Worm (Caenorhabditis elegans) whole organism, L3 larva: ENCODE measurements around the gene sra-4.
A peak's percentile ranks its signal among the peaks of the same experiment; 100 is the strongest.

Source experiments
- R02D3.7 ChIP-seq: fragments of 150-350 bp; optimal IDR thresholded peaks from 2 replicates; lab custom pipeline; 2014; ENCODE audit warnings: missing biosample characterization, missing genetic modification characterization
- ZK546.5 ChIP-seq: sonication (generic microtip); optimal IDR thresholded peaks from 2 replicates; lab custom pipeline; 2017; ENCODE audit warnings: missing biosample characterization, missing genetic modification characterization
- aly-2 ChIP-seq: fragments of 150-350 bp; optimal IDR thresholded peaks from 2 replicates; lab custom pipeline; 2014; ENCODE audit warnings: missing biosample characterization, missing genetic modification characterization
- ceh-16 ChIP-seq: sonication (generic microtip); optimal IDR thresholded peaks from 2 replicates; lab custom pipeline; 2017; ENCODE audit warnings: missing biosample characterization, missing genetic modification characterization
- ceh-9 ChIP-seq: sonication (generic microtip); optimal IDR thresholded peaks from 2 replicates; lab custom pipeline; 2018; ENCODE audit warnings: missing biosample characterization, missing genetic modification characterization
- egl-27 ChIP-seq: sonication (generic microtip); optimal IDR thresholded peaks from 4 replicates; lab custom pipeline; 2017; ENCODE audit warnings: missing biosample characterization, missing genetic modification reagents, missing genetic modification characterization
- egl-5 ChIP-seq: fragments of 150-350 bp; optimal IDR thresholded peaks from 2 replicates; lab custom pipeline; 2017; ENCODE audit warnings: missing biosample characterization, missing genetic modification reagents, missing genetic modification characterization, inconsistent platforms
- elt-1 ChIP-seq: fragments of 150-350 bp; optimal IDR thresholded peaks from 2 replicates; lab custom pipeline; 2014; ENCODE audit warnings: missing biosample characterization, missing genetic modification characterization
- elt-3 ChIP-seq, 3 experiments: fragments of 150-350 bp in 1 of 3; sonication (generic microtip) in 2 of 3; optimal IDR thresholded peaks; 2 replicates in 2 of 3; 4 replicates in 1 of 3; lab custom pipeline; 2014 to 2017; ENCODE audit warnings: missing biosample characterization in 3 of 3, missing genetic modification characterization in 3 of 3
- eor-1 ChIP-seq, 2 experiments: fragments of 150-350 bp; optimal IDR thresholded peaks; 2 replicates each; lab custom pipeline; 2014 to 2018; ENCODE audit warnings: missing biosample characterization in 2 of 2, missing genetic modification characterization in 2 of 2
- fkh-10 ChIP-seq: sonication (generic microtip); optimal IDR thresholded peaks from 2 replicates; lab custom pipeline; 2017; ENCODE audit warnings: missing biosample characterization, missing genetic modification reagents, missing genetic modification characterization
- fkh-2 ChIP-seq: fragments of 150-350 bp; optimal IDR thresholded peaks from 2 replicates; lab custom pipeline; 2014; ENCODE audit warnings: missing biosample characterization, missing genetic modification reagents, missing genetic modification characterization
- fos-1 ChIP-seq: fragments of 150-350 bp; optimal IDR thresholded peaks from 2 replicates; lab custom pipeline; 2014; ENCODE audit warnings: missing biosample characterization, missing genetic modification characterization
- hmg-11 ChIP-seq: sonication (generic microtip); optimal IDR thresholded peaks from 2 replicates; lab custom pipeline; 2016; ENCODE audit warnings: missing genetic modification characterization, missing compliant biosample characterization
- jun-1 ChIP-seq: fragments of 150-350 bp; optimal IDR thresholded peaks from 2 replicates; lab custom pipeline; 2014; ENCODE audit warnings: missing biosample characterization, missing genetic modification reagents, missing genetic modification characterization
- lin-15B ChIP-seq: fragments of 150-350 bp; optimal IDR thresholded peaks from 2 replicates; lab custom pipeline; 2014; ENCODE audit warnings: missing biosample characterization, missing genetic modification characterization
- lin-39 ChIP-seq: fragments of 150-350 bp; optimal IDR thresholded peaks from 2 replicates; lab custom pipeline; 2018; ENCODE audit warnings: missing biosample characterization, missing genetic modification reagents, missing genetic modification characterization
- mdl-1 ChIP-seq: fragments of 150-350 bp; optimal IDR thresholded peaks from 2 replicates; lab custom pipeline; 2014; ENCODE audit warnings: missing biosample characterization, missing genetic modification characterization
- nfya-1 ChIP-seq: sonication (generic microtip); optimal IDR thresholded peaks from 2 replicates; lab custom pipeline; 2017; ENCODE audit warnings: missing genetic modification characterization, mild to moderate bottlenecking, missing compliant biosample characterization, antibody characterized with exemption, moderate library complexity; ENCODE audit not compliant: insufficient read depth
- nhr-11 ChIP-seq: fragments of 150-350 bp; optimal IDR thresholded peaks from 2 replicates; lab custom pipeline; 2014; ENCODE audit warnings: missing biosample characterization, missing genetic modification characterization
- nhr-12 ChIP-seq: fragments of 150-350 bp; optimal IDR thresholded peaks from 2 replicates; lab custom pipeline; 2014; ENCODE audit warnings: missing biosample characterization, missing genetic modification characterization
- nhr-23 ChIP-seq: fragments of 150-350 bp; optimal IDR thresholded peaks from 2 replicates; lab custom pipeline; 2014; ENCODE audit warnings: missing biosample characterization, missing genetic modification reagents, missing genetic modification characterization
- nhr-237 ChIP-seq: fragments of 150-350 bp; optimal IDR thresholded peaks from 2 replicates; lab custom pipeline; 2014; ENCODE audit warnings: missing biosample characterization, missing genetic modification characterization
- nhr-25 ChIP-seq: sonication (generic microtip); optimal IDR thresholded peaks from 2 replicates; lab custom pipeline; 2017; ENCODE audit warnings: missing biosample characterization, missing genetic modification characterization
- nhr-43 ChIP-seq: sonication (generic microtip); optimal IDR thresholded peaks from 2 replicates; lab custom pipeline; 2016; ENCODE audit warnings: mild to moderate bottlenecking, missing genetic modification characterization, missing compliant biosample characterization; ENCODE audit not compliant: poor library complexity, severe bottlenecking
- nhr-67 ChIP-seq: fragments of 150-350 bp; optimal IDR thresholded peaks from 2 replicates; lab custom pipeline; 2014; ENCODE audit warnings: missing biosample characterization, missing genetic modification characterization
- nhr-76 ChIP-seq: fragments of 150-350 bp; sonication (generic microtip); optimal IDR thresholded peaks from 5 replicates; lab custom pipeline; 2014; ENCODE audit warnings: missing biosample characterization, missing genetic modification characterization
- pha-4 ChIP-seq: fragments of 150-350 bp; optimal IDR thresholded peaks from 2 replicates; lab custom pipeline; 2014; ENCODE audit warnings: missing biosample characterization, missing genetic modification reagents, missing genetic modification characterization
- sea-2 ChIP-seq: fragments of 150-350 bp; sonication (generic microtip); optimal IDR thresholded peaks from 4 replicates; lab custom pipeline; 2014; ENCODE audit warnings: missing biosample characterization, missing genetic modification reagents, missing genetic modification characterization
- skn-1 ChIP-seq: fragments of 150-350 bp; optimal IDR thresholded peaks from 2 replicates; lab custom pipeline; 2014; ENCODE audit warnings: missing biosample characterization, missing genetic modification characterization
- tbx-2 ChIP-seq: sonication (generic microtip); optimal IDR thresholded peaks from 2 replicates; lab custom pipeline; 2016; ENCODE audit warnings: mild to moderate bottlenecking, missing genetic modification characterization, missing compliant biosample characterization
- unc-62 ChIP-seq: fragments of 150-350 bp; sonication (generic microtip); optimal IDR thresholded peaks from 4 replicates; lab custom pipeline; 2014; ENCODE audit warnings: missing biosample characterization, missing genetic modification reagents, missing genetic modification characterization
- zag-1 ChIP-seq: fragments of 150-350 bp; optimal IDR thresholded peaks from 2 replicates; lab custom pipeline; 2014; ENCODE audit warnings: missing biosample characterization, missing genetic modification characterization
- ztf-11 ChIP-seq: fragments of 150-350 bp; optimal IDR thresholded peaks from 2 replicates; lab custom pipeline; 2014; ENCODE audit warnings: missing biosample characterization, missing genetic modification characterization

The sra-4 gene

ce11 chrII:9556582-9556981 is 13.9 kb upstream of the sra-4 start:
- TF ChIP-seq nhr-237 (tag; lab: Kevin White, UChicago) (no peak), nhr-12 (tag; lab: Kevin White, UChicago) (no peak), nhr-43 (tag; lab: Kevin White, UChicago) (no peak), eor-1 (tag; optimal IDR thresholded peaks at IDR 0.05; lab: Kevin White, UChicago) (no peak), fos-1 (no peak)

ce11 chrII:9554925-9555553 is 12.4 kb upstream of the sra-4 start, which contains the start of gene F35H8.2:
F35H8.2 (plus strand) TSS chrII:9555503.
- peak; percentile 58 for TF ChIP-seq nhr-43 (tag; lab: Kevin White, UChicago)
- TF ChIP-seq nhr-23 (tag; lab: Kevin White, UChicago), result peak; percentile 58
- TF ChIP-seq ztf-11 (tag; lab: Kevin White, UChicago), result no peak
- TF ChIP-seq tbx-2, result no peak
- peak; percentile 69 for TF ChIP-seq nhr-25 (tag; lab: Kevin White, UChicago)
- TF ChIP-seq lin-15B (tag; lab: Kevin White, UChicago), result no peak

DNA sequence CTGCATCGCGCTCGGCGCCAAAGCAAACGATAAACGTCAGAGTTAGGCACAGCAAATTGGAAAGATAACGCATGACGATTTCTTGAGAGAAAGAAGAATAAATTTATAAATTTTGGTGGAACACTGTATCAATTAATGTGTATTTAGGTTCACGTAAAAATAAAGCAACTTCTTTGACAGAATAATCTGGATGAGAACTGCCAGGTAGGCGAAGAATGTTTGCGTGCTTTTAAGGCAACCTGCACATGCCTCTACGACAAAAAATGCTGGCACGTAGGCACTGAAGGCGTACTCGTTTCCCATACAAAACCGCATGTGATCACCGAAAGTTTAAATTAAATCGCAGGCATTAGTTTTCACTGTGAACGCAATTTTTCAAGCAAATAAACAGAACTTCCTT is 10.5 kb upstream of the sra-4 start, which contains the start of gene F35H8.1:
F35H8.1 (minus strand) TSS at position 101 of the 400 bp plus-strand sequence.
- TF ChIP-seq unc-62 (GFP tag; lab: Kevin White, UChicago) (no peak), nhr-12 (tag; lab: Kevin White, UChicago) (no peak), lin-39 (tag; lab: Kevin White, UChicago) (no peak), hmg-11 (tag; lab: Kevin White, UChicago) (no peak), nhr-237 (tag; lab: Kevin White, UChicago) (no peak), nhr-25 (tag; lab: Kevin White, UChicago) (no peak), skn-1 (tag; lab: Kevin White, UChicago) (no peak), egl-5 (tag; lab: Kevin White, UChicago) (no peak), aly-2 (no peak), ztf-11 (tag; lab: Kevin White, UChicago) (no peak), nhr-11 (no peak), mdl-1 (no peak), elt-1 (tag; lab: Kevin White, UChicago) (no peak), elt-3 (tag; optimal IDR thresholded peaks at IDR 0.05; lab: Kevin White, UChicago) (no peak), nhr-76 (tag; lab: Kevin White, UChicago) (no peak), lin-15B (tag; lab: Kevin White, UChicago) (no peak), R02D3.7 (no peak), ZK546.5 (tag; lab: Kevin White, UChicago) (no peak), ceh-9 (tag; lab: Kevin White, UChicago) (no peak)

DNA sequence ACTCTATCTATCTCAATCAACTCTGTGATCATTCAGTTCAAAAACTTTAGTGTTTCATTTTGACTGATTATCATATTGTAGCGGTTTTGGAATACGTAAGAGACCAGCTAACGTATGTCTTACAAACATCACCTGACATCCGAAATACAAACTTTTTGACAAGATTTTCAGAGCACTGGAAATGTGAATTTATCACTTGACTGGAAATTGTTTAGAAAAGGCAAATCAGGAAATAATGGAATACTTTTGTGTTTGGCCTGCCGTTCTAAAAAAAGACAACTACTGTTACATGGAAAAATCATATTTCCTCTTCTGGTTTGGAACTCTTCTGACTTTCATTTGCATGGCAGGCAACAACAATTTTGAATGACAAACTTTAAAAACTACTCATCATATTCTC is 8.9 kb upstream of the sra-4 start, which contains the start of gene F35H8.12:
F35H8.12 (plus strand) TSS at position 301 of the 400 bp plus-strand sequence.
- TF ChIP-seq nhr-76 (tag; lab: Kevin White, UChicago), result no peak
- no peak for TF ChIP-seq jun-1 (tag; lab: Kevin White, UChicago)
- no peak for TF ChIP-seq egl-27
- no peak for TF ChIP-seq elt-1 (tag; lab: Kevin White, UChicago)

- TF ChIP-seq nfya-1 (tag; lab: Kevin White, UChicago) (no peak), pha-4 (tag; lab: Kevin White, UChicago) (no peak), R02D3.7 (no peak), nhr-11 (no peak), jun-1 (tag; lab: Kevin White, UChicago) (no peak), egl-5 (tag; lab: Kevin White, UChicago) (no peak), fkh-10 (GFP tag; lab: Kevin White, UChicago) (no peak), zag-1 (tag; lab: Kevin White, UChicago) (no peak), sea-2 (no peak), nhr-67 (no peak), fkh-2 (tag; lab: Kevin White, UChicago) (no peak), aly-2 (no peak), ceh-16 (tag; lab: Kevin White, UChicago) (no peak), tbx-2 (no peak)
- TF ChIP-seq, all 47 proteins: peak for 0
Observed at ce11 chrII:9550718-9551117, 8.0 kb upstream of the sra-4 start, which contains the start of gene sra-6. sra-6 (minus strand) TSS chrII:9550818.
